Worm (Caenorhabditis elegans) whole organism, L4 larva: Measurements from ENCODE around the gene cest-24.
A peak's percentile ranks its signal among the peaks of the same experiment; 100 is the strongest.

Source experiments
- D1046.2 ChIP-seq: fragments of 200-800 bp; sonication (Bioruptor generic); IDR thresholded peaks from 2 replicates; pipeline ENCODE4 v1.3.6; 2022; ENCODE audit warnings: missing genetic modification characterization, missing compliant biosample characterization
- ama-1 ChIP-seq: fragments of 150-350 bp; optimal IDR thresholded peaks from 2 replicates; lab custom pipeline; 2014; ENCODE audit warnings: inconsistent platforms, mixed read lengths
- ceh-28 ChIP-seq: fragments of 150-350 bp; optimal IDR thresholded peaks from 2 replicates; lab custom pipeline; 2014; ENCODE audit warnings: missing biosample characterization, missing genetic modification reagents, missing genetic modification characterization
- ceh-82 ChIP-seq: sonication (generic microtip); optimal IDR thresholded peaks from 2 replicates; lab custom pipeline; 2017; ENCODE audit warnings: missing biosample characterization, missing genetic modification characterization
- daf-12 ChIP-seq: fragments of 150-350 bp; optimal IDR thresholded peaks from 2 replicates; lab custom pipeline; 2014; ENCODE audit warnings: missing biosample characterization, missing genetic modification reagents, missing genetic modification characterization
- dve-1 ChIP-seq: sonication (generic microtip); optimal IDR thresholded peaks from 2 replicates; lab custom pipeline; 2017; ENCODE audit warnings: antibody characterized with exemption, mild to moderate bottlenecking, missing genetic modification characterization, missing compliant biosample characterization; ENCODE audit not compliant: insufficient read depth
- lsy-2 ChIP-seq, 2 experiments: fragments of 150-350 bp in 1 of 2; sonication (generic microtip) in 1 of 2; optimal IDR thresholded peaks; 2 replicates each; lab custom pipeline; 2014 to 2017; ENCODE audit warnings: missing biosample characterization in 2 of 2, missing genetic modification characterization in 2 of 2
- mxl-2 ChIP-seq: fragments of 200-800 bp; sonication (Bioruptor generic); conservative IDR thresholded peaks from 2 replicates; pipeline ENCODE4 v1.3.6; 2022; ENCODE audit warnings: missing genetic modification reagents, missing genetic modification characterization, missing compliant biosample characterization
- nhr-28 ChIP-seq: fragments of 150-350 bp; optimal IDR thresholded peaks from 2 replicates; lab custom pipeline; 2014; ENCODE audit warnings: missing biosample characterization, missing genetic modification characterization
- nhr-76 ChIP-seq: fragments of 150-350 bp; optimal IDR thresholded peaks from 2 replicates; lab custom pipeline; 2014; ENCODE audit warnings: missing biosample characterization, missing genetic modification characterization
- pqm-1 ChIP-seq: sonication (generic microtip); optimal IDR thresholded peaks from 2 replicates; lab custom pipeline; 2017; ENCODE audit warnings: missing biosample characterization, missing genetic modification characterization
- skn-1 ChIP-seq: fragments of 150-350 bp; optimal IDR thresholded peaks from 2 replicates; lab custom pipeline; 2014; ENCODE audit warnings: missing biosample characterization, missing genetic modification characterization

ce11 chrV:6348133-6348532 is 31.4 kb downstream of the cest-24 start:
- no peak for TF ChIP-seq D1046.2 (GFP tag; lab: Robert Waterston, UW)
- TF ChIP-seq skn-1 (tag; lab: Kevin White, UChicago): no peak
- TF ChIP-seq dve-1 (tag; lab: Kevin White, UChicago): no peak
- TF ChIP-seq ceh-82 (tag; lab: Kevin White, UChicago): no peak
- no peak for TF ChIP-seq ceh-28 (tag; lab: Kevin White, UChicago)
- peak; percentile 35 for TF ChIP-seq nhr-28 (tag; lab: Kevin White, UChicago)
- TF ChIP-seq ama-1 (lab: Kevin White, UChicago): no peak
- TF ChIP-seq daf-12 (tag; lab: Kevin White, UChicago): no peak
- TF ChIP-seq mxl-2 (GFP tag; lab: Robert Waterston, UW): no peak
- TF ChIP-seq lsy-2 (tag; optimal IDR thresholded peaks at IDR 0.05; lab: Kevin White, UChicago): no peak
- no peak for TF ChIP-seq pqm-1 (tag; lab: Kevin White, UChicago)
- TF ChIP-seq nhr-76: no peak
